Worm (Caenorhabditis elegans): ENCODE measurements around the gene ZK177.9.

DNA sequence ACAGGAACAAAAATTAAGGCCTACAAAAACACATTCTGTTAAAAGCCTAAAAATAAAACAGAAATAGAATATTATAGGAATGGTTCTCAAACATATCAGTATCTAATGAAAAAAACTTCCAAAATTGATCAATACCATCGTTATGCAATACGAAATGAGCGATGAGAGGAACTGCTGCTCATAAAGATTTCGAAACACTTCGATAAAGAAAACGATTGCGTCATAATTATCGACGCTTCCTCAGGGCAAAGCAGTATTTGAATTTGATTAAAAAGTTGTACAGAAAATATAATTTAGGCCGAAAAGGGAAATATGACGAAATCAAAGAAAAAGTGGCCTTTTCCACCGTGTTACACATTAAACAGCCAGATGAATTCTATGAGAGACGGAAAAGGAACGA is 512 bp upstream of the ZK177.9 start:
- no peak for TF ChIP-seq ama-1 (optimal IDR thresholded peaks at IDR 0.05)
- TF ChIP-seq fkh-10 (GFP tag; optimal IDR thresholded peaks at IDR 0.05), result no peak
- TF ChIP-seq lsy-2 (tag; optimal IDR thresholded peaks at IDR 0.05), result no peak
- TF ChIP-seq nhr-76 (tag; optimal IDR thresholded peaks at IDR 0.05), result no peak
- no peak for TF ChIP-seq aha-1 (tag; optimal IDR thresholded peaks at IDR 0.05)
- TF ChIP-seq jun-1 (tag; optimal IDR thresholded peaks at IDR 0.05), result no peak
- no peak for TF ChIP-seq nhr-28 (tag; optimal IDR thresholded peaks at IDR 0.05)
- TF ChIP-seq pag-3 (tag; optimal IDR thresholded peaks at IDR 0.05; ENCODE audit: borderline replicate concordance, insufficient read depth), result no peak
- TF ChIP-seq unc-62 (GFP tag; optimal IDR thresholded peaks at IDR 0.05), result no peak
- TF ChIP-seq nhr-11 (tag; optimal IDR thresholded peaks at IDR 0.05), result no peak
- no peak for TF ChIP-seq skn-1 (tag; optimal IDR thresholded peaks at IDR 0.05)
